Worm (Caenorhabditis elegans) whole organism, midembryonic: ENCODE results near the gene nhr-277.

ENCODE experiments used
- T22C8.4 ChIP-seq: fragments of 200-800 bp; sonication (Bioruptor generic); IDR thresholded peaks from 2 replicates; pipeline ENCODE4 v1.3.6; 2022; ENCODE audit warnings: missing genetic modification characterization, missing compliant biosample characterization
- med-1 ChIP-seq: sonication (generic microtip); optimal IDR thresholded peaks from 2 replicates; lab custom pipeline; 2017; ENCODE audit warnings: missing genetic modification characterization, mild to moderate bottlenecking, missing compliant biosample characterization, antibody characterized with exemption, missing genetic modification reagents; ENCODE audit not compliant: insufficient read depth

ce11 chrIV:2773382-2773979 is 30.7 kb downstream of the nhr-277 start:
- TF ChIP-seq med-1 (no peak), T22C8.4 (no peak)
